Worm (Caenorhabditis elegans): ENCODE results near the gene T11F9.21.
A peak's percentile ranks its signal among the peaks of the same experiment; 100 is the strongest.

ce11 chrV:11445375-11445774 lies 47.2 kb upstream of the T11F9.21 start:
- no peak for TF ChIP-seq W03F9.2 (tag; optimal IDR thresholded peaks at IDR 0.05)
- TF ChIP-seq him-1 (tag; optimal IDR thresholded peaks at IDR 0.05) = peak; percentile 35
- no peak for TF ChIP-seq dao-5 (tag; optimal IDR thresholded peaks at IDR 0.05)
